Fruit fly (Drosophila melanogaster) S2 (cell line): Measurements from ENCODE around the gene CG11085.

ENCODE experiments used
- CG8478 ChIP-seq: fragments of >200 bp; optimal IDR thresholded peaks from 2 replicates; lab custom pipeline; 2018
- CTCF ChIP-seq, 2 experiments: fragments of >200 bp; optimal IDR thresholded peaks; 2 replicates each; lab custom pipeline; 2018

The CG11085 gene

dm6 chrX:12615752-12616366 is at the start of gene CG11085:
CG11085 (plus strand) TSS chrX:12616316.
- TF ChIP-seq CG8478 (lab: Kevin White, UChicago) (no peak), CTCF (optimal IDR thresholded peaks at IDR 0.05; lab: Kevin White, UChicago) (no peak)

DNA sequence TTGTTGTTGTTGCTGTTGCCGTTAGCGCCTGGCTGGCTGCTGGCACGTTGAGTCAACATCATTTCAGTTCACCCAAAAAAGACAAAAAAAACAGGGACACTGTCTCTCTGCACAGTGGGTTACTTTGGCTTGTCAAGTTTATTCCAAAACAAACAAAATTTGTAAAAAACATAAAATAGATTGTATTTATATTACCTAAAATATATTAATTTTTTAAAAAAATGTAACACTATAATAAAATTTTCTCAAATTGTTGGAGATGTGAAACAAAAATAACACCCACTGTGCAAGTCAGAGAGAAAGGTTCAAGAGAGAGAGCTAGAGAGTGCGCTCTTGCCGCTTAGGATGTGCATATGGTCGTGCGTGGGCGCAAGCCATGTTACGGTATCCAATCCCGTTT is 48.5 kb upstream of the CG11085 start:
- TF ChIP-seq CTCF (optimal IDR thresholded peaks at IDR 0.05; lab: Kevin White, UChicago) (no peak), CG8478 (lab: Kevin White, UChicago) (no peak)

dm6 chrX:12568292-12568923 is 47.7 kb upstream of the CG11085 start, which contains the start of gene hwt:
hwt (minus strand) TSS chrX:12568452.
- TF ChIP-seq CG8478 (lab: Kevin White, UChicago), result no peak
- peak; percentile 11 to 39 for TF ChIP-seq CTCF (optimal IDR thresholded peaks at IDR 0.05; lab: Kevin White, UChicago)

- TF ChIP-seq CG8478 (lab: Kevin White, UChicago) (no peak), CTCF (optimal IDR thresholded peaks at IDR 0.05; lab: Kevin White, UChicago) (no peak)
Measured at dm6 chrX:12574666-12575202, 41.4 kb upstream of the CG11085 start.

DNA sequence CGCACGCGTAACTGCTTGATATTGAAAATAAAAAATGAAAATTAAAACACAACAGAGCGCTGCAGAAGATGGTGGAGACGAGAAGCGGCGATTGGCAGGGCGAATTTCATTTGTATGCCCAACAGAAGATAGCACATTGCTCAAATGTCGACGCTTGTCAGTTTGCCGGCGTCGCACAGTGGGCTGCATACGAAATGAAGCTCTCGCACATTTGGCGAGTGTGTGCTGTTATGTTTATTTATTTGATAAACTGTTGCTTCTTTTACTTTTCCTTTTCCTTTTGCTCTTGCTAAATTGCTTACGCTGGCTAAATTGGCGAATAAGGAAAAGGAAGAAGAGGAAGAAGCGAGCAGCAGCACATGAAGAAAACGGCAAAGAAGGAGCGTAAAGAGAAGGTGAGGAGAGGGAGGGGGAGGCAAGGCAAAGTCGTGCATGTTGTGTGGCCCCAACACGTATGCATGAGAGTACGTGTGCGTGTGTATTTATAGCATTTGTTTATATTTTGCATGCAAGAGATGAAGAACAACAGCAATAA is 40.8 kb upstream of the CG11085 start:
- TF ChIP-seq CTCF (optimal IDR thresholded peaks at IDR 0.05; lab: Kevin White, UChicago), result no peak
- TF ChIP-seq CG8478 (lab: Kevin White, UChicago), result no peak

DNA sequence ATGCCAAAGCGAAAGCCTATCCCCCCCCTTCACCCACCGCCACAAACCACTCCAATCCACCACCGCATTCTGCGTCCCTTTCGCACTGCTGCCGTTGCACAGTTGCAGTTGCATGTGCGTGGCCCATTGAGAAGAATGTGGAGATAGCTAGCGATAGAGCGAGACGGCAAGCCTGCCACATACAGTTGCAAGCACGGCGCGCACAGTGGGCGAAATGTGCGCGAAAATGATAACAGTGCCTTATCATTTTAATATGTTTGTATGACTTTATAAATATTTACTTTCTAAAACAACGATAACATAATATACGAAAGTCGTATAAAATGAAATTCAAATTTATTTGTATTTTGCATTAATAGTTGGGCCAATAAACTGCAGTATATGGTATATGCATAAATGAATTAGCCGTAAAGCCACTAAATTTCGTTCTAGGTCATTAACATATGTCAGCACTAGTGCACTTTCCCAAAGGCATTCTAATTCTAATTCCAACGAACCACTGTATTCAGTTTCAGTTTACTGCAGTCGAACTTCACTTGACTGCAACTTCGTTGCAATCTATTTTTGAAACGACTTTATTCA is 40.2 kb upstream of the CG11085 start:
- TF ChIP-seq CTCF (optimal IDR thresholded peaks at IDR 0.05; lab: Kevin White, UChicago) (no peak), CG8478 (lab: Kevin White, UChicago) (no peak)

- TF ChIP-seq CG8478 (lab: Kevin White, UChicago) (no peak), CTCF (optimal IDR thresholded peaks at IDR 0.05; lab: Kevin White, UChicago) (no peak)
Measured at dm6 chrX:12577722-12578121, 38.4 kb upstream of the CG11085 start.

- no peak for TF ChIP-seq CTCF (optimal IDR thresholded peaks at IDR 0.05; lab: Kevin White, UChicago)
- TF ChIP-seq CG8478 (lab: Kevin White, UChicago), result no peak
Measured at dm6 chrX:12578328-12578700, 37.8 kb upstream of the CG11085 start.

- TF ChIP-seq CTCF (optimal IDR thresholded peaks at IDR 0.05; lab: Kevin White, UChicago) (no peak), CG8478 (lab: Kevin White, UChicago) (no peak)
Measured at dm6 chrX:12578701-12579372, 37.3 kb upstream of the CG11085 start.

- TF ChIP-seq CTCF (optimal IDR thresholded peaks at IDR 0.05; lab: Kevin White, UChicago), result no peak
Measured at dm6 chrX:12579506-12579999, 36.6 kb upstream of the CG11085 start.

dm6 chrX:12580040-12580497 is 36.0 kb upstream of the CG11085 start:
- TF ChIP-seq CG8478 (lab: Kevin White, UChicago) (no peak), CTCF (optimal IDR thresholded peaks at IDR 0.05; lab: Kevin White, UChicago) (no peak)

- TF ChIP-seq CTCF (optimal IDR thresholded peaks at IDR 0.05; lab: Kevin White, UChicago) (no peak), CG8478 (lab: Kevin White, UChicago) (no peak)
Measured at dm6 chrX:12580498-12581304, 35.4 kb upstream of the CG11085 start.

DNA sequence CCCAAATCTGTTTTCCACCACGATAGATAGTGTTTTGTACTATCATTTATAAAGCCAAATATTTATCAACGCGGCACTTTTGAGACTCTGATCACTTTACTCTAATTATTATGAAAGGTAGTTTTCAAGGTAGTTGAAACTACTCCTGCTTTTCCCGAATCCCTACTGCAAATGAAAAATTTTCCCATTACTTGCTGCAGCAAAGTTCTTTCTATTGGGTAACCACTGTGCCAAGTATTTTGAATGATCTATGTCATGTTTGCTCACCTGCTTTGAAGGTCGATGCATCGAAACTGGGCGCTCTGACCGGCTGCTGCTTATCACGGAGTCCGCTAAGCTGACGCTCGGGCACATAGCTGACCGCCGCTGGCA is 34.8 kb upstream of the CG11085 start:
- TF ChIP-seq CTCF (optimal IDR thresholded peaks at IDR 0.05; lab: Kevin White, UChicago), result no peak
- TF ChIP-seq CG8478 (lab: Kevin White, UChicago), result no peak

DNA sequence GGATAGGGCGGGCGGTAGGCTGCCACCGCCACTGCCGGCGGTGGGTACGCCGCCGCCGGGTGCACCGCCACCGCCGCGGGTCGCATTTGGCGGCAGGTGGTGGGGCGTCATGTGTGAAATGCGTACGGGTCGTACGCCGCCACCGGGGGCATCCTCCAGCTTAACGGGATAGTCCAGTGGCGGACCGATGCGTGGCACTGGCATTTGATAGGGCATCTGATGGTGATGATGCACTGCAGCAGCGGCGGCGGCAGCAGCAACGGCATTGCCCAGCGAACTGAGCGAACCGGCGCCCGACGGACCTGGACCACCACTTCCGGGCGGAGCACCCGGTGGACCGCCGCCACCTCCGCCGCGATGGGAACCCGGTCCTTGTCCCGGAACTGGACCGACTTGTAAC is 34.2 kb upstream of the CG11085 start:
- TF ChIP-seq CTCF (optimal IDR thresholded peaks at IDR 0.05; lab: Kevin White, UChicago), result no peak
- TF ChIP-seq CG8478 (lab: Kevin White, UChicago), result no peak
